Fruit fly (Drosophila melanogaster) whole organism, wandering third instar larva: ENCODE measurements around the gene CG32639.
A peak's percentile ranks its signal among the peaks of the same experiment; 100 is the strongest.

Experiments
- Abd-B ChIP-seq: fragments of >200 bp; optimal IDR thresholded peaks from 2 replicates; lab custom pipeline; 2017; ENCODE audit warnings: missing biosample characterization, missing genetic modification characterization
- CG32264 ChIP-seq: fragments of 200-800 bp; sonication (Bioruptor generic); optimal IDR thresholded peaks from 2 replicates; lab custom pipeline; 2016; ENCODE audit warnings: missing biosample characterization, missing genetic modification characterization
- CrebA ChIP-seq: fragments of 200-800 bp; sonication (Bioruptor generic); optimal IDR thresholded peaks from 2 replicates; lab custom pipeline; 2016; ENCODE audit warnings: missing biosample characterization, mild to moderate bottlenecking, missing genetic modification characterization, borderline replicate concordance
- Dif ChIP-seq: fragments of 200-275, 200-300 bp; sonication (Bioruptor generic); optimal IDR thresholded peaks from 2 replicates; lab custom pipeline; 2018; ENCODE audit warnings: missing biosample characterization, missing genetic modification characterization; ENCODE audit not compliant: partially characterized antibody
- GATAd ChIP-seq: sonication (Bioruptor generic); optimal IDR thresholded peaks from 2 replicates; lab custom pipeline; 2016; ENCODE audit warnings: missing biosample characterization, missing genetic modification characterization
- HLH106 ChIP-seq: fragments of 200-800 bp; optimal IDR thresholded peaks from 3 replicates; lab custom pipeline; 2019; ENCODE audit warnings: missing biosample characterization, mild to moderate bottlenecking, missing genetic modification characterization, moderate library complexity
- Hnf4 ChIP-seq: fragments of 200-800 bp; sonication (Bioruptor generic); optimal IDR thresholded peaks from 2 replicates; lab custom pipeline; 2016; ENCODE audit warnings: missing biosample characterization, mild to moderate bottlenecking, missing genetic modification characterization
- Hr83 ChIP-seq: fragments of 200-300 bp; sonication (Bioruptor generic); optimal IDR thresholded peaks from 2 replicates; lab custom pipeline; 2016; ENCODE audit warnings: missing biosample characterization, mild to moderate bottlenecking, missing genetic modification characterization, moderate library complexity; ENCODE audit not compliant: poor library complexity, severe bottlenecking
- Jra ChIP-seq: sonication (Bioruptor generic); optimal IDR thresholded peaks from 2 replicates; lab custom pipeline; 2016; ENCODE audit warnings: missing biosample characterization, missing genetic modification characterization
- Mio ChIP-seq: sonication (Bioruptor generic); optimal IDR thresholded peaks from 2 replicates; lab custom pipeline; 2016; ENCODE audit warnings: missing biosample characterization, missing genetic modification characterization
- N ChIP-seq: fragments of >200 bp; optimal IDR thresholded peaks from 2 replicates; lab custom pipeline; 2018; ENCODE audit warnings: missing biosample characterization, missing external identifiers, missing genetic modification characterization
- Rel ChIP-seq, 2 experiments: fragments of 200-800 bp; sonication (Bioruptor generic) in 1 of 2; optimal IDR thresholded peaks; 2 replicates in 1 of 2; 3 replicates in 1 of 2; lab custom pipeline; 2016 to 2019; ENCODE audit warnings: mild to moderate bottlenecking in 2 of 2, missing biosample characterization in 2 of 2, missing genetic modification characterization in 2 of 2, moderate library complexity in 1 of 2
- Sp1 ChIP-seq: fragments of 200-800 bp; sonication (Bioruptor generic); optimal IDR thresholded peaks from 3 replicates; lab custom pipeline; 2019; ENCODE audit warnings: missing biosample characterization, mild to moderate bottlenecking, missing genetic modification characterization, moderate library complexity
- dl ChIP-seq, 2 experiments: fragments of 175-275, 200-275 bp in 1 of 2; fragments of 200-275 bp in 1 of 2; sonication (Bioruptor generic); optimal IDR thresholded peaks; lab custom pipeline; 2018; ENCODE audit warnings: mild to moderate bottlenecking in 2 of 2, missing biosample characterization in 2 of 2, missing genetic modification characterization in 2 of 2, moderate library complexity in 2 of 2; ENCODE audit not compliant: partially characterized antibody in 2 of 2, insufficient read depth in 1 of 2
- dmrt93B ChIP-seq: fragments of 200-800 bp; sonication (Bioruptor generic); optimal IDR thresholded peaks from 2 replicates; lab custom pipeline; 2018; ENCODE audit warnings: missing biosample characterization, mild to moderate bottlenecking, missing genetic modification characterization
- ey ChIP-seq: fragments of 200-800 bp; sonication (Bioruptor generic); optimal IDR thresholded peaks from 2 replicates; lab custom pipeline; 2016; ENCODE audit warnings: missing biosample characterization, missing genetic modification characterization
- foxo ChIP-seq, 2 experiments: fragments of 200-800 bp; sonication (Bioruptor generic); optimal IDR thresholded peaks; 2 replicates in 1 of 2; 3 replicates in 1 of 2; lab custom pipeline; 2016 to 2017; ENCODE audit warnings: missing biosample characterization in 2 of 2, missing genetic modification characterization in 2 of 2
- fru ChIP-seq: fragments of 200-800 bp; sonication (Bioruptor generic); optimal IDR thresholded peaks from 3 replicates; lab custom pipeline; 2016; ENCODE audit warnings: missing biosample characterization, mild to moderate bottlenecking, missing genetic modification characterization
- h ChIP-seq: fragments of 200-800 bp; sonication (Bioruptor generic); optimal IDR thresholded peaks from 3 replicates; lab custom pipeline; 2016; ENCODE audit warnings: missing biosample characterization, mild to moderate bottlenecking, missing genetic modification characterization
- jim ChIP-seq: fragments of 175-275, 200-325 bp; sonication (Bioruptor generic); optimal IDR thresholded peaks from 2 replicates; lab custom pipeline; 2016; ENCODE audit warnings: missing biosample characterization, mild to moderate bottlenecking, missing genetic modification characterization
- lola ChIP-seq: fragments of >200 bp; optimal IDR thresholded peaks from 2 replicates; lab custom pipeline; 2017; ENCODE audit warnings: missing biosample characterization, missing genetic modification characterization
- psq ChIP-seq: fragments of 200-800 bp; sonication (Bioruptor generic); optimal IDR thresholded peaks from 3 replicates; lab custom pipeline; 2017; ENCODE audit warnings: missing biosample characterization, mild to moderate bottlenecking, missing genetic modification characterization, moderate library complexity
- rgr ChIP-seq: fragments of 200-800 bp; sonication (Bioruptor generic); optimal IDR thresholded peaks from 3 replicates; lab custom pipeline; 2016; ENCODE audit warnings: missing biosample characterization, mild to moderate bottlenecking, missing genetic modification characterization
- sage ChIP-seq: fragments of 200-800 bp; sonication (Bioruptor generic); optimal IDR thresholded peaks from 2 replicates; lab custom pipeline; 2016; ENCODE audit warnings: missing biosample characterization, mild to moderate bottlenecking, missing genetic modification characterization
- tai ChIP-seq: sonication (Bioruptor generic); optimal IDR thresholded peaks from 2 replicates; lab custom pipeline; 2016; ENCODE audit warnings: missing biosample characterization, missing genetic modification characterization
- usp ChIP-seq: fragments of >200 bp; optimal IDR thresholded peaks from 2 replicates; lab custom pipeline; 2017; ENCODE audit warnings: missing biosample characterization, missing genetic modification characterization
- woc ChIP-seq: sonication (Bioruptor generic); optimal IDR thresholded peaks from 2 replicates; lab custom pipeline; 2016; ENCODE audit warnings: missing biosample characterization, mild to moderate bottlenecking, missing genetic modification characterization

CG32639 gene

dm6 chrX:13236516-13237245, at the start of gene CG32639:
Gene CG32639 (minus strand): TSS chrX:13236566.
- TF ChIP-seq GATAd (GFP tag; lab: Kevin White, UChicago) (no peak), dmrt93B (GFP tag; lab: Kevin White, UChicago) (no peak), sage (GFP tag; lab: Kevin White, UChicago) (no peak), N (no peak), CrebA (GFP tag; lab: Kevin White, UChicago) (no peak), Hnf4 (GFP tag; lab: Kevin White, UChicago) (no peak), Sp1 (no peak), Hr83 (GFP tag; lab: Kevin White, UChicago) (no peak), foxo (GFP tag; optimal IDR thresholded peaks at IDR 0.05; lab: Kevin White, UChicago) (no peak), tai (GFP tag; lab: Kevin White, UChicago) (no peak), Rel (GFP tag; optimal IDR thresholded peaks at IDR 0.05; lab: Kevin White, UChicago) (no peak), Rel (tag; optimal IDR thresholded peaks at IDR 0.05; lab: Kevin White, UChicago) (no peak), Abd-B (GFP tag; lab: Kevin White, UChicago) (no peak), rgr (GFP tag; lab: Kevin White, UChicago) (no peak)

- TF ChIP-seq Rel (GFP tag; optimal IDR thresholded peaks at IDR 0.05; lab: Kevin White, UChicago) (no peak), Rel (tag; optimal IDR thresholded peaks at IDR 0.05; lab: Kevin White, UChicago) (peak; percentile 71), CG32264 (no peak)
These were observed 49.5 kb upstream of the CG32639 start for dm6 chrX:13285749-13286336.

- TF ChIP-seq psq (peak; percentile 90), ey (GFP tag; lab: Kevin White, UChicago) (no peak), h (GFP tag; lab: Kevin White, UChicago) (peak; percentile 25), rgr (GFP tag; lab: Kevin White, UChicago) (peak; percentile 18), N (no peak), CG32264 (no peak), lola (GFP tag; lab: Kevin White, UChicago) (no peak), fru (GFP tag; lab: Kevin White, UChicago) (peak; percentile 36), Jra (GFP tag; lab: Kevin White, UChicago) (peak; percentile 43), HLH106 (tag; lab: Kevin White, UChicago) (peak; percentile 12), Mio (GFP tag; lab: Kevin White, UChicago) (no peak), Sp1 (peak; percentile 3), usp (GFP tag; lab: Kevin White, UChicago) (no peak), Hnf4 (GFP tag; lab: Kevin White, UChicago) (no peak), jim (GFP tag; lab: Kevin White, UChicago) (no peak), CrebA (GFP tag; lab: Kevin White, UChicago) (no peak), dl (GFP tag; optimal IDR thresholded peaks at IDR 0.05; lab: Kevin White, UChicago; ENCODE audit: insufficient read depth in 1 of 2, partially characterized antibody in 2 of 2) (no peak), foxo (GFP tag; optimal IDR thresholded peaks at IDR 0.05; lab: Kevin White, UChicago) (no peak)
These were observed 48.8 kb upstream of the CG32639 start, which contains the start of the genes HDAC4 and CG15743 for dm6 chrX:13285001-13285748. Gene HDAC4 (minus strand): TSS chrX:13285632. Gene CG15743 (plus strand): TSS chrX:13285707.

- TF ChIP-seq fru (GFP tag; lab: Kevin White, UChicago) (no peak), psq (peak; percentile 89), h (GFP tag; lab: Kevin White, UChicago) (peak; percentile 12), woc (GFP tag; lab: Kevin White, UChicago) (no peak), Dif (GFP tag; lab: Kevin White, UChicago) (peak; percentile 61)
These were observed 48.2 kb upstream of the CG32639 start for dm6 chrX:13284548-13284974.
